Worm (Caenorhabditis elegans): ENCODE results near the gene C46G7.5.

ce11 chrIV:5983191-5983590 is 28.3 kb downstream of the C46G7.5 start:
- TF ChIP-seq ets-7 (tag; optimal IDR thresholded peaks at IDR 0.05) (no peak), pes-1 (GFP tag; IDR thresholded peaks at IDR 0.05) (no peak), F13C5.2 (tag; optimal IDR thresholded peaks at IDR 0.05) (no peak), B0310.2 (tag; optimal IDR thresholded peaks at IDR 0.05) (no peak), tra-4 (tag; optimal IDR thresholded peaks at IDR 0.05) (no peak), ceh-13 (GFP tag; optimal IDR thresholded peaks at IDR 0.05) (no peak), tbx-37 (GFP tag; conservative IDR thresholded peaks at IDR 0.05) (no peak), aly-1 (tag; optimal IDR thresholded peaks at IDR 0.05) (no peak), ama-1 (optimal IDR thresholded peaks at IDR 0.05) (peak; percentile 66), tbx-11 (GFP tag; IDR thresholded peaks at IDR 0.05) (no peak)
